Fruit fly (Drosophila melanogaster) whole organism, embryonic: ENCODE results near the gene CG31077.

Experiments used
- Adf1 ChIP-seq: fragments of 200-800 bp; sonication (Bioruptor generic); IDR thresholded peaks from 2 replicates; pipeline ENCODE4 v1.3.6; 2022; ENCODE audit warnings: missing biosample characterization, missing genetic modification characterization
- Awh ChIP-seq: fragments of 200-800 bp; sonication (Bioruptor generic); IDR thresholded peaks from 2 replicates; pipeline ENCODE4, ENCODE4 v1.3.6; 2022; ENCODE audit warnings: missing biosample characterization, missing genetic modification characterization
- CG1233 ChIP-seq: fragments of 200-800 bp; sonication (Bioruptor generic); optimal IDR thresholded peaks from 4 replicates; lab custom pipeline; 2018; ENCODE audit warnings: missing biosample characterization, mild to moderate bottlenecking, missing genetic modification characterization
- CG12659 ChIP-seq: fragments of 200-800 bp; sonication (Bioruptor generic); optimal IDR thresholded peaks from 3 replicates; lab custom pipeline; 2017; ENCODE audit warnings: mild to moderate bottlenecking, missing biosample characterization, missing genetic modification reagents, missing genetic modification characterization
- CG12769 ChIP-seq: fragments of 200-800 bp; sonication (Bioruptor generic); optimal IDR thresholded peaks from 2 replicates; lab custom pipeline; 2019; ENCODE audit warnings: missing biosample characterization, mild to moderate bottlenecking, missing genetic modification characterization, moderate library complexity
- CG15269 ChIP-seq: fragments of 200-800 bp; sonication (Bioruptor generic); optimal IDR thresholded peaks from 2 replicates; lab custom pipeline; 2018; ENCODE audit warnings: missing biosample characterization, mild to moderate bottlenecking, missing genetic modification characterization, moderate library complexity
- CG15514 ChIP-seq: fragments of 200-800 bp; sonication (Bioruptor generic); optimal IDR thresholded peaks from 3 replicates; lab custom pipeline; 2017; ENCODE audit warnings: missing biosample characterization, missing genetic modification characterization, mild to moderate bottlenecking, moderate library complexity, missing genetic modification reagents
- CG16863 ChIP-seq: fragments of 200-800 bp; sonication (Bioruptor generic); optimal IDR thresholded peaks from 3 replicates; lab custom pipeline; 2016; ENCODE audit warnings: missing biosample characterization, missing genetic modification characterization
- CG18476 ChIP-seq: fragments of 200-800 bp; sonication (Bioruptor generic); optimal IDR thresholded peaks from 2 replicates; lab custom pipeline; 2016; ENCODE audit warnings: missing biosample characterization, mild to moderate bottlenecking, missing genetic modification characterization
- CG2116 ChIP-seq: fragments of 200-800 bp; sonication (Bioruptor generic); optimal IDR thresholded peaks from 3 replicates; lab custom pipeline; 2018; ENCODE audit warnings: missing biosample characterization, mild to moderate bottlenecking, missing genetic modification characterization
- CG2712 ChIP-seq: fragments of 200-800 bp; optimal IDR thresholded peaks from 3 replicates; lab custom pipeline; 2019; ENCODE audit warnings: missing biosample characterization, mild to moderate bottlenecking, missing genetic modification characterization, moderate library complexity
- CG3407 ChIP-seq: fragments of 200-800 bp; sonication (Bioruptor generic); optimal IDR thresholded peaks from 2 replicates; lab custom pipeline; 2018; ENCODE audit warnings: missing biosample characterization, mild to moderate bottlenecking, missing genetic modification characterization
- CG34422 ChIP-seq: fragments of 200-800 bp; sonication (Bioruptor generic); IDR thresholded peaks from 3 replicates; pipeline ENCODE4 v1.3.6; 2022; ENCODE audit warnings: missing biosample characterization, missing genetic modification characterization
- CG4854 ChIP-seq: fragments of 200-800 bp; sonication (Bioruptor generic); optimal IDR thresholded peaks from 2 replicates; lab custom pipeline; 2016; ENCODE audit warnings: missing biosample characterization, missing genetic modification characterization, inconsistent platforms
- CG6689 ChIP-seq: fragments of 200-800 bp; sonication (Bioruptor generic); IDR thresholded peaks from 2 replicates; pipeline ENCODE4 v1.3.6; 2022; ENCODE audit warnings: missing biosample characterization, missing genetic modification characterization
- CG6854 ChIP-seq: fragments of 200-800 bp; sonication (Bioruptor generic); optimal IDR thresholded peaks from 3 replicates; lab custom pipeline; 2017; ENCODE audit warnings: missing biosample characterization, mild to moderate bottlenecking, missing genetic modification characterization
- CG7556 ChIP-seq: fragments of 200-800 bp; sonication (Bioruptor generic); optimal IDR thresholded peaks from 2 replicates; lab custom pipeline; 2017; ENCODE audit warnings: missing biosample characterization, mild to moderate bottlenecking, missing genetic modification characterization
- CG9932 ChIP-seq: fragments of 200-800 bp; sonication (Bioruptor generic); IDR thresholded peaks from 2 replicates; pipeline ENCODE4 v1.3.6; 2022; ENCODE audit warnings: missing biosample characterization, missing genetic modification characterization
- CTCF ChIP-seq: fragments of 200-800 bp; sonication (Bioruptor generic); optimal IDR thresholded peaks from 2 replicates; lab custom pipeline; 2017; ENCODE audit warnings: missing biosample characterization, mild to moderate bottlenecking, missing genetic modification characterization, moderate library complexity
- CoRest ChIP-seq: fragments of 200-800 bp; sonication (Bioruptor generic); optimal IDR thresholded peaks from 3 replicates; lab custom pipeline; 2018; ENCODE audit warnings: missing biosample characterization, mild to moderate bottlenecking, missing genetic modification characterization, moderate library complexity
- CrebB ChIP-seq: fragments of 200-800 bp; sonication (Bioruptor generic); optimal IDR thresholded peaks from 3 replicates; lab custom pipeline; 2018; ENCODE audit warnings: missing biosample characterization, mild to moderate bottlenecking, missing genetic modification characterization
- D19A ChIP-seq: fragments of 200-800 bp; optimal IDR thresholded peaks from 3 replicates; lab custom pipeline; 2019; ENCODE audit warnings: missing biosample characterization, mild to moderate bottlenecking, missing genetic modification characterization, moderate library complexity
- Dip3 ChIP-seq: fragments of 200-800 bp; sonication (Bioruptor generic); optimal IDR thresholded peaks from 3 replicates; lab custom pipeline; 2016; ENCODE audit warnings: missing biosample characterization, missing genetic modification characterization
- Gug ChIP-seq: fragments of 200-800 bp; sonication (Bioruptor generic); IDR thresholded peaks from 4 replicates; pipeline ENCODE4 v1.3.6; 2022; ENCODE audit warnings: missing biosample characterization, missing genetic modification characterization
- H2.0 ChIP-seq: fragments of 200-800 bp; sonication (Bioruptor generic); IDR thresholded peaks from 2 replicates; pipeline ENCODE4 v1.3.6; 2022; ENCODE audit warnings: missing biosample characterization, missing genetic modification characterization
- HLH4C ChIP-seq: fragments of 200-800 bp; sonication (Bioruptor generic); IDR thresholded peaks from 3 replicates; pipeline ENCODE4 v1.3.6; 2022; ENCODE audit warnings: missing biosample characterization, missing genetic modification characterization; ENCODE audit not compliant: partially characterized antibody
- HmgD ChIP-seq: fragments of 200-800 bp; sonication (Bioruptor generic); optimal IDR thresholded peaks from 3 replicates; lab custom pipeline; 2016; ENCODE audit warnings: missing biosample characterization, missing genetic modification characterization
- HmgZ ChIP-seq: fragments of 200-800 bp; sonication (Bioruptor generic); optimal IDR thresholded peaks from 2 replicates; lab custom pipeline; 2018; ENCODE audit warnings: missing biosample characterization, mild to moderate bottlenecking, missing genetic modification characterization
- Med ChIP-seq: fragments of 200-800 bp; sonication (Bioruptor generic); peaks from one replicate; lab custom pipeline; 2016; ENCODE audit warnings: missing biosample characterization, missing genetic modification characterization, mild to moderate bottlenecking, inconsistent platforms, moderate library complexity
- NfI ChIP-seq: fragments of 200-800 bp; sonication (Bioruptor generic); optimal IDR thresholded peaks from 3 replicates; lab custom pipeline; 2018; ENCODE audit warnings: missing biosample characterization, mild to moderate bottlenecking, missing genetic modification characterization, moderate library complexity
- Oaz ChIP-seq: fragments of 200-800 bp; sonication (Bioruptor generic); IDR thresholded peaks from 2 replicates; pipeline ENCODE4 v1.3.6; 2022; ENCODE audit warnings: missing biosample characterization, missing genetic modification characterization
- Ravus ChIP-seq: fragments of 200-800 bp; sonication (Bioruptor generic); IDR thresholded peaks from 2 replicates; pipeline ENCODE4 v1.3.6; 2022; ENCODE audit warnings: missing biosample characterization, missing genetic modification characterization
- abd-A ChIP-seq: fragments of 200-800 bp; sonication (Bioruptor generic); optimal IDR thresholded peaks from 3 replicates; lab custom pipeline; 2019; ENCODE audit warnings: missing biosample characterization, mild to moderate bottlenecking, missing genetic modification characterization, moderate library complexity
- al ChIP-seq: fragments of 200-800 bp; sonication (Bioruptor generic); IDR thresholded peaks from 2 replicates; pipeline ENCODE4 v1.3.6; 2022; ENCODE audit warnings: missing biosample characterization, missing genetic modification characterization
- bcd ChIP-seq: fragments of 200-800 bp; sonication (Bioruptor generic); optimal IDR thresholded peaks from 2 replicates; lab custom pipeline; 2017; ENCODE audit warnings: missing biosample characterization, mild to moderate bottlenecking, missing genetic modification characterization
- bsh ChIP-seq, 2 experiments: fragments of 200-800 bp; sonication (Bioruptor generic); optimal IDR thresholded peaks; 2 replicates each; lab custom pipeline; 2017 to 2018; ENCODE audit warnings: mild to moderate bottlenecking in 2 of 2, missing biosample characterization in 2 of 2, missing genetic modification characterization in 2 of 2, moderate library complexity in 1 of 2
- dpn ChIP-seq, 2 experiments: fragments of 200-800 bp; sonication (Bioruptor generic); optimal IDR thresholded peaks; 3 replicates each; lab custom pipeline; 2016; ENCODE audit warnings: missing biosample characterization in 2 of 2, missing genetic modification characterization in 2 of 2
- esg ChIP-seq: fragments of 200-800 bp; sonication (Bioruptor generic); conservative IDR thresholded peaks from 2 replicates; pipeline ENCODE4 v1.3.6; 2022; ENCODE audit warnings: missing biosample characterization, missing genetic modification characterization
- exex ChIP-seq: fragments of 200-800 bp; sonication (Bioruptor generic); optimal IDR thresholded peaks from 4 replicates; lab custom pipeline; 2018; ENCODE audit warnings: missing biosample characterization, mild to moderate bottlenecking, missing genetic modification characterization, moderate library complexity
- fd3F ChIP-seq: fragments of 200-800 bp; sonication (Bioruptor generic); optimal IDR thresholded peaks from 2 replicates; lab custom pipeline; 2018; ENCODE audit warnings: missing biosample characterization, mild to moderate bottlenecking, missing genetic modification characterization, moderate library complexity
- gt ChIP-seq: fragments of 200-800 bp; sonication (Bioruptor generic); IDR thresholded peaks from 2 replicates; pipeline ENCODE4 v1.3.6; 2022; ENCODE audit warnings: missing biosample characterization, missing genetic modification characterization
- ind ChIP-seq: fragments of 200-800 bp; sonication (Bioruptor generic); optimal IDR thresholded peaks from 3 replicates; lab custom pipeline; 2016; ENCODE audit warnings: missing biosample characterization, missing genetic modification characterization
- lab ChIP-seq: fragments of 200-800 bp; sonication (Bioruptor generic); optimal IDR thresholded peaks from 3 replicates; lab custom pipeline; 2017; ENCODE audit warnings: missing biosample characterization, missing genetic modification characterization, mild to moderate bottlenecking, moderate library complexity, missing genetic modification reagents
- nom ChIP-seq: fragments of 200-800 bp; sonication (Bioruptor generic); optimal IDR thresholded peaks from 2 replicates; lab custom pipeline; 2017; ENCODE audit warnings: missing biosample characterization, missing genetic modification characterization, mild to moderate bottlenecking, moderate library complexity, missing genetic modification reagents
- otp ChIP-seq: fragments of 200-800 bp; sonication (Bioruptor generic); IDR thresholded peaks from 3 replicates; pipeline ENCODE4, ENCODE4 v1.3.6; 2022; ENCODE audit warnings: missing biosample characterization, missing genetic modification characterization
- pita ChIP-seq: fragments of 200-800 bp; sonication (Bioruptor generic); optimal IDR thresholded peaks from 2 replicates; lab custom pipeline; 2017; ENCODE audit warnings: missing biosample characterization, mild to moderate bottlenecking, missing genetic modification characterization
- pzg ChIP-seq: fragments of 200-800 bp; sonication (Bioruptor generic); optimal IDR thresholded peaks from 3 replicates; lab custom pipeline; 2018; ENCODE audit warnings: missing biosample characterization, mild to moderate bottlenecking, missing genetic modification characterization, moderate library complexity
- ranshi ChIP-seq: fragments of 200-800 bp; sonication (Bioruptor generic); IDR thresholded peaks from 2 replicates; pipeline ENCODE4 v1.3.6; 2022; ENCODE audit warnings: missing biosample characterization, missing genetic modification characterization
- sqz ChIP-seq: fragments of 200-800 bp; sonication (Bioruptor generic); optimal IDR thresholded peaks from 3 replicates; lab custom pipeline; 2018; ENCODE audit warnings: missing biosample characterization, mild to moderate bottlenecking, missing genetic modification characterization
- sug ChIP-seq: fragments of 200-800 bp; optimal IDR thresholded peaks from 2 replicates; lab custom pipeline; 2019; ENCODE audit warnings: missing biosample characterization, mild to moderate bottlenecking, missing genetic modification characterization, moderate library complexity

The CG31077 gene

dm6 chr3R:26988412-26988981 is 11.1 kb upstream of the CG31077 start, which contains the start of gene CG31075 (continued):
- no peak for TF ChIP-seq HLH4C (GFP tag; lab: Robert Waterston, UW)
- peak; percentile 22 for TF ChIP-seq HmgZ (tag; lab: Kevin White, UChicago)
- peak; percentile 87 for TF ChIP-seq nom (GFP tag; lab: Kevin White, UChicago)
- TF ChIP-seq bcd: peak; percentile 37
- TF ChIP-seq CG18476: peak; percentile 52
- peak; percentile 53; the same call in 1 of the 3 replicates for TF ChIP-seq CG34422 (GFP tag; lab: Robert Waterston, UW)
- peak; percentile 23 for TF ChIP-seq Dip3 (GFP tag; lab: Kevin White, UChicago)
- TF ChIP-seq dpn (GFP tag; optimal IDR thresholded peaks at IDR 0.05; lab: Kevin White, UChicago): peak in 1 of 2 experiments; percentile 30
- peak; percentile 57 for TF ChIP-seq CG7556
- peak; percentile 17 for TF ChIP-seq CG12659 (GFP tag; lab: Kevin White, UChicago)
- peak in 1 of 2 experiments; percentile 21 for TF ChIP-seq bsh (GFP tag; optimal IDR thresholded peaks at IDR 0.05; lab: Kevin White, UChicago)
- TF ChIP-seq CrebB (tag; lab: Kevin White, UChicago): no peak
- peak; percentile 42 for TF ChIP-seq Adf1 (GFP tag; lab: Robert Waterston, UW)
- TF ChIP-seq al (GFP tag; lab: Robert Waterston, UW): 0 out of 2 replicates have a peak, but pooled peaks have one; percentile 35
- peak; percentile 24; the same call in 1 of the 3 replicates for TF ChIP-seq otp (GFP tag; lab: Robert Waterston, UW)
- peak; percentile 10 for TF ChIP-seq CG4854
- TF ChIP-seq NfI (GFP tag; lab: Kevin White, UChicago): peak; percentile 12
- peak; percentile 56 for TF ChIP-seq ind (GFP tag; lab: Kevin White, UChicago)
- TF ChIP-seq CTCF (GFP tag; lab: Kevin White, UChicago): peak; percentile 61
- peak; percentile 5 for TF ChIP-seq pzg (GFP tag; lab: Kevin White, UChicago)
- peak; percentile 29; the same call in 1 of the 2 replicates for TF ChIP-seq esg
- TF ChIP-seq HmgD (GFP tag; lab: Kevin White, UChicago): no peak
- TF ChIP-seq CG15514 (GFP tag; lab: Kevin White, UChicago): peak; percentile 62
- TF ChIP-seq lab (GFP tag; lab: Kevin White, UChicago): peak; percentile 80
- peak; percentile 44 for TF ChIP-seq D19A (tag; lab: Kevin White, UChicago)
- peak; percentile 24 for TF ChIP-seq CG6854 (GFP tag; lab: Kevin White, UChicago)
- peak; percentile 33 for TF ChIP-seq pita (GFP tag; lab: Kevin White, UChicago)
- peak; percentile 28; the same call in 2 of the 4 replicates for TF ChIP-seq Gug (GFP tag; lab: Robert Waterston, UW)
- peak; percentile 36 for TF ChIP-seq exex (tag; lab: Kevin White, UChicago)
- peak; percentile 50; the same call in 1 of the 2 replicates for TF ChIP-seq Awh (GFP tag; lab: Robert Waterston, UW)
- TF ChIP-seq CG16863: no peak
- TF ChIP-seq Med (GFP tag; lab: Kevin White, UChicago): peak; percentile 84
- peak; percentile 23 for TF ChIP-seq CG12769
- TF ChIP-seq fd3F (GFP tag; lab: Kevin White, UChicago): peak; percentile 5
- no peak for TF ChIP-seq gt (GFP tag; lab: Robert Waterston, UW)
- TF ChIP-seq sqz (GFP tag; lab: Kevin White, UChicago): no peak
- TF ChIP-seq CG3407 (GFP tag; lab: Kevin White, UChicago): no peak
- TF ChIP-seq abd-A (tag; lab: Kevin White, UChicago): no peak
- peak; percentile 64 for TF ChIP-seq sug (tag; lab: Kevin White, UChicago)
- peak; percentile 86 for TF ChIP-seq CG9932
- TF ChIP-seq CG6689: peak; percentile 30; the same call in 1 of the 2 replicates
- TF ChIP-seq CG15269 (tag; lab: Kevin White, UChicago): peak; percentile 42
- TF ChIP-seq ranshi: peak; percentile 84
- no peak for TF ChIP-seq CG2116 (GFP tag; lab: Kevin White, UChicago)
- TF ChIP-seq CoRest (tag; lab: Kevin White, UChicago): peak; percentile 49
- peak; percentile 20 for TF ChIP-seq Ravus (GFP tag; lab: Robert Waterston, UW)
- peak; percentile 36 for TF ChIP-seq CG1233 (GFP tag; lab: Kevin White, UChicago)
- peak; percentile 59; the same call in 1 of the 2 replicates for TF ChIP-seq H2.0 (GFP tag; lab: Robert Waterston, UW)
- peak; percentile 62 for TF ChIP-seq Oaz (GFP tag; lab: Robert Waterston, UW)
- TF ChIP-seq CG2712: peak; percentile 28
